Worm (Caenorhabditis elegans): Measurements from ENCODE around the gene ref-1.
A peak's percentile ranks its signal among the peaks of the same experiment; 100 is the strongest.

The ref-1 gene

ce11 chrII:10231874-10232273 lies 13.6 kb downstream of the ref-1 start:
- TF ChIP-seq unc-39 (tag; optimal IDR thresholded peaks at IDR 0.05) (no peak), elt-2 (tag; optimal IDR thresholded peaks at IDR 0.05) (peak; percentile 60), pha-4 (tag; optimal IDR thresholded peaks at IDR 0.05) (peak; percentile 15)

ce11 chrII:10234398-10234797 lies 16.1 kb downstream of the ref-1 start, which contains the start of gene ubxn-5:
TSS of gene ubxn-5 (minus strand) at chrII:10234498.
- TF ChIP-seq unc-62 (GFP tag; optimal IDR thresholded peaks at IDR 0.05) (no peak), nhr-43 (tag; optimal IDR thresholded peaks at IDR 0.05; ENCODE audit: poor library complexity, severe bottlenecking) (no peak), ceh-16 (tag; optimal IDR thresholded peaks at IDR 0.05) (no peak), ceh-9 (tag; optimal IDR thresholded peaks at IDR 0.05) (no peak), mdl-1 (tag; optimal IDR thresholded peaks at IDR 0.05) (no peak), hmg-11 (tag; optimal IDR thresholded peaks at IDR 0.05) (no peak), nhr-237 (tag; optimal IDR thresholded peaks at IDR 0.05) (no peak), nfya-1 (tag; optimal IDR thresholded peaks at IDR 0.05; ENCODE audit: insufficient read depth) (no peak), ama-1 (optimal IDR thresholded peaks at IDR 0.05) (no peak), lsy-12 (tag; optimal IDR thresholded peaks at IDR 0.05) (no peak)

ce11 chrII:10239595-10239994 lies 21.3 kb downstream of the ref-1 start, which contains the start of gene mec-15:
TSS of gene mec-15 (minus strand) at chrII:10239695.
- TF ChIP-seq nhr-11 (tag; optimal IDR thresholded peaks at IDR 0.05), result no peak
- no peak for TF ChIP-seq snpc-4 (tag; optimal IDR thresholded peaks at IDR 0.05)
- no peak for TF ChIP-seq fkh-10 (GFP tag; optimal IDR thresholded peaks at IDR 0.05)
- no peak for TF ChIP-seq R02D3.7 (tag; optimal IDR thresholded peaks at IDR 0.05)
- TF ChIP-seq zag-1 (tag; optimal IDR thresholded peaks at IDR 0.05), result no peak
- TF ChIP-seq daf-12 (tag; optimal IDR thresholded peaks at IDR 0.05), result no peak
- no peak for TF ChIP-seq nhr-23 (tag; optimal IDR thresholded peaks at IDR 0.05)
- TF ChIP-seq egl-5 (tag; optimal IDR thresholded peaks at IDR 0.05), result no peak
- TF ChIP-seq nfya-1 (tag; optimal IDR thresholded peaks at IDR 0.05; ENCODE audit: insufficient read depth), result no peak
- TF ChIP-seq ztf-4 (tag; optimal IDR thresholded peaks at IDR 0.05), result no peak

- TF ChIP-seq nhr-67 (tag; optimal IDR thresholded peaks at IDR 0.05) (no peak), mdl-1 (tag; optimal IDR thresholded peaks at IDR 0.05) (no peak), ceh-16 (tag; optimal IDR thresholded peaks at IDR 0.05) (no peak), unc-62 (GFP tag; optimal IDR thresholded peaks at IDR 0.05) (no peak), lsy-12 (tag; optimal IDR thresholded peaks at IDR 0.05) (no peak), nhr-28 (tag; optimal IDR thresholded peaks at IDR 0.05) (no peak), elt-2 (tag; optimal IDR thresholded peaks at IDR 0.05) (no peak), lin-15B (tag; optimal IDR thresholded peaks at IDR 0.05) (no peak), fos-1 (tag; optimal IDR thresholded peaks at IDR 0.05) (no peak), nhr-76 (tag; optimal IDR thresholded peaks at IDR 0.05) (no peak), fkh-10 (GFP tag; optimal IDR thresholded peaks at IDR 0.05) (no peak), pqm-1 (tag; optimal IDR thresholded peaks at IDR 0.05) (no peak), nhr-43 (tag; optimal IDR thresholded peaks at IDR 0.05; ENCODE audit: poor library complexity, severe bottlenecking) (no peak), egl-27 (tag; optimal IDR thresholded peaks at IDR 0.05) (no peak), elt-3 (tag; optimal IDR thresholded peaks at IDR 0.05) (no peak), nhr-23 (tag; optimal IDR thresholded peaks at IDR 0.05) (no peak), hmg-11 (tag; optimal IDR thresholded peaks at IDR 0.05) (no peak), R02D3.7 (tag; optimal IDR thresholded peaks at IDR 0.05) (no peak), snpc-4 (tag; optimal IDR thresholded peaks at IDR 0.05) (no peak), ZK546.5 (tag; optimal IDR thresholded peaks at IDR 0.05) (no peak)
Observed at ce11 chrII:10242294-10242693, 24.0 kb downstream of the ref-1 start, which contains the start of gene mrps-14. TSS of gene mrps-14 (minus strand) at chrII:10242490.

ce11 chrII:10245612-10246011 lies 27.3 kb downstream of the ref-1 start:
- no peak for TF ChIP-seq fos-1 (tag; optimal IDR thresholded peaks at IDR 0.05)
- TF ChIP-seq daf-12 (tag; optimal IDR thresholded peaks at IDR 0.05), result no peak
- no peak for TF ChIP-seq fkh-10 (GFP tag; optimal IDR thresholded peaks at IDR 0.05)
- TF ChIP-seq elt-2 (tag; optimal IDR thresholded peaks at IDR 0.05), result no peak
- TF ChIP-seq unc-62 (GFP tag; optimal IDR thresholded peaks at IDR 0.05), result no peak
- no peak for TF ChIP-seq skn-1 (tag; optimal IDR thresholded peaks at IDR 0.05)
- no peak for TF ChIP-seq R02D3.7 (tag; optimal IDR thresholded peaks at IDR 0.05)
- no peak for TF ChIP-seq lin-15B (tag; optimal IDR thresholded peaks at IDR 0.05)
- TF ChIP-seq hmg-11 (tag; optimal IDR thresholded peaks at IDR 0.05), result no peak
- TF ChIP-seq tbx-2 (tag; optimal IDR thresholded peaks at IDR 0.05), result no peak
- TF ChIP-seq sea-2 (GFP tag; optimal IDR thresholded peaks at IDR 0.05), result no peak
- no peak for TF ChIP-seq egl-5 (tag; optimal IDR thresholded peaks at IDR 0.05)
- no peak for TF ChIP-seq nhr-76 (tag; optimal IDR thresholded peaks at IDR 0.05)
- no peak for TF ChIP-seq aly-2 (tag; optimal IDR thresholded peaks at IDR 0.05)
